Worm (Caenorhabditis elegans): Measurements from ENCODE around the gene srt-40.

ce11 chrV:2187864-2188345, 18.2 kb downstream of the srt-40 start, which contains the start of gene Y5H2B.3:
- TF ChIP-seq egl-27 (tag; optimal IDR thresholded peaks at IDR 0.05) = no peak
- TF ChIP-seq T26A8.4 (GFP tag; IDR thresholded peaks at IDR 0.05) = no peak
- TF ChIP-seq spr-1 (tag; optimal IDR thresholded peaks at IDR 0.05) = no peak
- TF ChIP-seq dmd-8 (GFP tag; IDR thresholded peaks at IDR 0.05) = no peak
- no peak for TF ChIP-seq nhr-48 (tag; optimal IDR thresholded peaks at IDR 0.05)
- TF ChIP-seq ztf-11 (tag; optimal IDR thresholded peaks at IDR 0.05) = no peak
- no peak for TF ChIP-seq mdt-29 (GFP tag; IDR thresholded peaks at IDR 0.05)
